Worm (Caenorhabditis elegans) whole organism, young adult: ENCODE results near the gene ubc-26.

Experiments
- ama-1 ChIP-seq, 3 experiments: fragments of 150-350 bp in 1 of 3; sonication (generic microtip) in 2 of 3; optimal IDR thresholded peaks; 2 replicates each; lab custom pipeline; 2014 to 2018; ENCODE audit warnings: missing biosample characterization in 2 of 3, missing genetic modification characterization in 2 of 3, missing genetic modification reagents in 2 of 3
- ccch-3 ChIP-seq: fragments of 200-800 bp; sonication (Bioruptor generic); optimal IDR thresholded peaks from 2 replicates; lab custom pipeline; 2018; ENCODE audit warnings: mild to moderate bottlenecking, missing genetic modification characterization, missing compliant biosample characterization
- efl-1 ChIP-seq: fragments of 150-350 bp; optimal IDR thresholded peaks from 2 replicates; lab custom pipeline; 2014; ENCODE audit warnings: missing biosample characterization, missing genetic modification reagents, missing genetic modification characterization
- hrde-1 ChIP-seq: sonication (generic microtip); optimal IDR thresholded peaks from 2 replicates; lab custom pipeline; 2016; ENCODE audit warnings: missing genetic modification characterization, mild to moderate bottlenecking, missing compliant biosample characterization, moderate library complexity, missing genotype, missing genetic modification reagents, borderline replicate concordance
- lin-35 ChIP-seq, 3 experiments: fragments of 150-350 bp in 2 of 3; sonication (generic microtip) in 1 of 3; optimal IDR thresholded peaks; 2 replicates each; lab custom pipeline; 2014 to 2018; ENCODE audit warnings: missing biosample characterization in 3 of 3, missing genetic modification characterization in 3 of 3, missing genetic modification reagents in 3 of 3
- rcor-1 ChIP-seq: fragments of 200-800 bp; sonication (Bioruptor generic); IDR thresholded peaks from 2 replicates; pipeline ENCODE4 v1.3.6; 2022; ENCODE audit warnings: missing genetic modification reagents, missing genetic modification characterization, missing compliant biosample characterization

- no peak for TF ChIP-seq lin-35 (GFP tag; optimal IDR thresholded peaks at IDR 0.05; lab: Kevin White, UChicago)
- TF ChIP-seq rcor-1, result no peak
- TF ChIP-seq ama-1 (optimal IDR thresholded peaks at IDR 0.05; lab: Kevin White, UChicago), result no peak
- no peak for TF ChIP-seq ama-1 (GFP tag; optimal IDR thresholded peaks at IDR 0.05; lab: Kevin White, UChicago)
- TF ChIP-seq hrde-1 (tag; lab: Kevin White, UChicago), result no peak
- no peak for TF ChIP-seq efl-1 (GFP tag; lab: Kevin White, UChicago)
- no peak for TF ChIP-seq ccch-3 (GFP tag; lab: Kevin White, UChicago)
These were observed 39.5 kb upstream of the ubc-26 start for ce11 chrII:2939681-2940080.
